Worm (Caenorhabditis elegans) whole organism, L2 larva: ENCODE results near the gene srab-22.
"Not testable (repeated sequence)": the region's sequence is repeated elsewhere in the genome, so short reads cannot be mapped to it uniquely, and the experiment has no call there.

Source experiments
- egl-27 ChIP-seq: sonication (generic microtip); optimal IDR thresholded peaks from 3 replicates; lab custom pipeline; 2017; ENCODE audit warnings: missing biosample characterization, missing genetic modification reagents, missing genetic modification characterization
- mdl-1 ChIP-seq, 2 experiments: fragments of 150-350 bp in 1 of 2; sonication (generic microtip) in 1 of 2; optimal IDR thresholded peaks; 2 replicates each; lab custom pipeline; 2017; ENCODE audit warnings: missing biosample characterization in 2 of 2, missing genetic modification characterization in 2 of 2
- zag-1 ChIP-seq: fragments of 150-350 bp; optimal IDR thresholded peaks from 2 replicates; lab custom pipeline; 2014; ENCODE audit warnings: missing biosample characterization, missing genetic modification characterization

ce11 chrV:3396765-3397164 is 29.4 kb upstream of the srab-22 start, which contains the start of gene T20D4.12:
- TF ChIP-seq mdl-1 (tag; optimal IDR thresholded peaks at IDR 0.05; lab: Kevin White, UChicago); egl-27; zag-1: not testable (repeated sequence)
